Worm (Caenorhabditis elegans) whole organism, early embryonic: ENCODE measurements around the gene col-115.

Experiments used
- B0310.2 ChIP-seq: sonication (generic microtip); optimal IDR thresholded peaks from 2 replicates; lab custom pipeline; 2016; ENCODE audit warnings: mild to moderate bottlenecking, missing genetic modification characterization, missing compliant biosample characterization
- ama-1 ChIP-seq: fragments of 150-350 bp; optimal IDR thresholded peaks from 2 replicates; lab custom pipeline; 2014
- ceh-36 ChIP-seq: sonication (generic microtip); optimal IDR thresholded peaks from 2 replicates; lab custom pipeline; 2016; ENCODE audit warnings: missing genetic modification characterization, inconsistent platforms, missing compliant biosample characterization
- ets-7 ChIP-seq: sonication (generic microtip); optimal IDR thresholded peaks from 2 replicates; lab custom pipeline; 2016; ENCODE audit warnings: missing genotype, missing genetic modification characterization, missing compliant biosample characterization
- flt-1 ChIP-seq: fragments of 200-800 bp; sonication (Bioruptor generic); IDR thresholded peaks from 2 replicates; pipeline ENCODE4 v1.3.6; 2022; ENCODE audit warnings: missing genetic modification characterization, missing compliant biosample characterization
- pes-1 ChIP-seq: fragments of 200-800 bp; sonication (Bioruptor generic); IDR thresholded peaks from 2 replicates; pipeline ENCODE4 v1.3.6; 2022; ENCODE audit warnings: missing genetic modification reagents, missing genetic modification characterization, missing compliant biosample characterization
- tbx-11 ChIP-seq: fragments of 200-800 bp; sonication (Bioruptor generic); IDR thresholded peaks from 2 replicates; pipeline ENCODE4 v1.3.6; 2022; ENCODE audit warnings: missing genetic modification characterization, missing compliant biosample characterization
- tra-4 ChIP-seq: sonication (generic microtip); optimal IDR thresholded peaks from 2 replicates; lab custom pipeline; 2017; ENCODE audit warnings: missing genetic modification characterization, missing compliant biosample characterization

ce11 chrIV:8028372-8028771, 39.9 kb downstream of the col-115 start:
- no peak for TF ChIP-seq tra-4 (tag; lab: Kevin White, UChicago)
- TF ChIP-seq ama-1 (lab: Kevin White, UChicago) = no peak
- no peak for TF ChIP-seq flt-1 (GFP tag; lab: Robert Waterston, UW)
- no peak for TF ChIP-seq B0310.2 (tag; lab: Kevin White, UChicago)
- no peak for TF ChIP-seq ceh-36 (tag; lab: Kevin White, UChicago)
- no peak for TF ChIP-seq pes-1
- TF ChIP-seq ets-7 (tag; lab: Kevin White, UChicago) = no peak
- no peak for TF ChIP-seq tbx-11 (GFP tag; lab: Robert Waterston, UW)
